Fruit fly (Drosophila melanogaster) whole organism, pupa: ENCODE data around the gene CG32228.

Experiments used
- CG34367 ChIP-seq: fragments of 200-800 bp; sonication (Bioruptor generic); optimal IDR thresholded peaks from 2 replicates; lab custom pipeline; 2018; ENCODE audit warnings: missing biosample characterization, mild to moderate bottlenecking, missing genetic modification characterization
- CG4496 ChIP-seq: fragments of 200-800 bp; sonication (Bioruptor generic); IDR thresholded peaks from 3 replicates; pipeline ENCODE4 v1.3.6; 2022; ENCODE audit warnings: missing biosample characterization, missing genetic modification characterization
- CG8159 ChIP-seq: fragments of 200-800 bp; sonication (Bioruptor generic); optimal IDR thresholded peaks from 3 replicates; lab custom pipeline; 2018; ENCODE audit warnings: missing biosample characterization, mild to moderate bottlenecking, missing genetic modification characterization, moderate library complexity
- CG8301 ChIP-seq: fragments of 200-800 bp; sonication (Bioruptor generic); optimal IDR thresholded peaks from 2 replicates; lab custom pipeline; 2018; ENCODE audit warnings: missing biosample characterization, mild to moderate bottlenecking, missing genetic modification characterization
- EcR ChIP-seq: fragments of 200-800 bp; sonication (Bioruptor generic); optimal IDR thresholded peaks from 3 replicates; lab custom pipeline; 2019; ENCODE audit warnings: missing biosample characterization, missing genetic modification characterization, mild to moderate bottlenecking, moderate library complexity, missing genetic modification reagents
- Ets98B ChIP-seq: fragments of 200-800 bp; sonication (Bioruptor generic); IDR thresholded peaks from 2 replicates; pipeline ENCODE4 v1.3.6; 2022; ENCODE audit warnings: missing biosample characterization, missing genetic modification characterization
- Pif1A ChIP-seq: fragments of 200-800 bp; sonication (Bioruptor generic); optimal IDR thresholded peaks from 3 replicates; lab custom pipeline; 2016; ENCODE audit warnings: missing biosample characterization, missing genetic modification characterization
- Pif1B ChIP-seq: fragments of 200-800 bp; sonication (Bioruptor generic); optimal IDR thresholded peaks from 3 replicates; lab custom pipeline; 2016; ENCODE audit warnings: missing biosample characterization, missing genetic modification characterization
- Snoo ChIP-seq: fragments of 200-800 bp; sonication (Bioruptor generic); optimal IDR thresholded peaks from 3 replicates; lab custom pipeline; 2017; ENCODE audit warnings: missing biosample characterization, mild to moderate bottlenecking, missing genetic modification characterization, inconsistent platforms
- fd96Ca ChIP-seq: fragments of 200-800 bp; sonication (Bioruptor generic); IDR thresholded peaks from 3 replicates; pipeline ENCODE4 v1.3.6; 2022; ENCODE audit warnings: missing biosample characterization, missing genetic modification characterization
- rn ChIP-seq: fragments of 200-800 bp; sonication (Bioruptor generic); IDR thresholded peaks from 2 replicates; pipeline ENCODE4 v1.3.6; 2022; ENCODE audit warnings: missing biosample characterization, missing genetic modification characterization

dm6 chr3L:20296797-20297196 is 31.2 kb downstream of the CG32228 start, which contains the start of gene FRG1:
- no peak for TF ChIP-seq fd96Ca (GFP tag; lab: Robert Waterston, UW)
- TF ChIP-seq Pif1B (GFP tag; lab: Kevin White, UChicago) = no peak
- TF ChIP-seq Ets98B = no peak
- no peak for TF ChIP-seq rn (GFP tag; lab: Robert Waterston, UW)
- TF ChIP-seq Snoo (tag; lab: Kevin White, UChicago) = no peak
- TF ChIP-seq CG34367 (tag; lab: Kevin White, UChicago) = no peak
- TF ChIP-seq CG8301 = no peak
- no peak for TF ChIP-seq CG4496
- TF ChIP-seq CG8159 (tag; lab: Kevin White, UChicago) = no peak
- TF ChIP-seq EcR (GFP tag; lab: Kevin White, UChicago) = no peak
- no peak for TF ChIP-seq Pif1A (GFP tag; lab: Kevin White, UChicago)
